Fruit fly (Drosophila melanogaster): ENCODE results near the gene SmydA-8.

SmydA-8 gene

dm6 chrX:2166129-2166528, 47.5 kb downstream of the SmydA-8 start (continued):
- TF ChIP-seq CrebB (tag; optimal IDR thresholded peaks at IDR 0.05) (no peak), bcd (GFP tag; optimal IDR thresholded peaks at IDR 0.05) (peak; percentile 53), ftz-f1 (GFP tag; optimal IDR thresholded peaks at IDR 0.05) (no peak), ssp (GFP tag; IDR thresholded peaks at IDR 0.05) (no peak), Hr3 (GFP tag; optimal IDR thresholded peaks at IDR 0.05) (peak; percentile 42), ken (GFP tag; IDR thresholded peaks at IDR 0.05) (peak; percentile 80), chif (GFP tag; optimal IDR thresholded peaks at IDR 0.05) (peak in 1 of 2 experiments; percentile 51), Adf1 (GFP tag; IDR thresholded peaks at IDR 0.05) (no peak), CG31441 (GFP tag; IDR thresholded peaks at IDR 0.05) (no peak; the same call in 1 of the 2 replicates), yki (optimal IDR thresholded peaks at IDR 0.05) (no peak), Mrtf (GFP tag; IDR thresholded peaks at IDR 0.05) (no peak), PHDP (tag; optimal IDR thresholded peaks at IDR 0.05) (no peak), CG3726 (GFP tag; IDR thresholded peaks at IDR 0.05) (no peak; the same call in 2 of the 3 replicates), CG10543 (GFP tag; optimal IDR thresholded peaks at IDR 0.05) (no peak), MESR4 (GFP tag; optimal IDR thresholded peaks at IDR 0.05) (no peak), CG13123 (GFP tag; optimal IDR thresholded peaks at IDR 0.05) (no peak), wor (GFP tag; IDR thresholded peaks at IDR 0.05) (peak; percentile 74), CG3407 (GFP tag; optimal IDR thresholded peaks at IDR 0.05) (peak; percentile 13), D (optimal IDR thresholded peaks at IDR 0.05) (no peak), D (GFP tag; optimal IDR thresholded peaks at IDR 0.05) (peak; percentile 22), CG2120 (GFP tag; optimal IDR thresholded peaks at IDR 0.05) (no peak), Sox102F (GFP tag; optimal IDR thresholded peaks at IDR 0.05) (peak; percentile 71), corto (GFP tag; optimal IDR thresholded peaks at IDR 0.05) (no peak), CG30431 (GFP tag; optimal IDR thresholded peaks at IDR 0.05) (no peak), luna (GFP tag; optimal IDR thresholded peaks at IDR 0.05) (no peak), Atf3 (GFP tag; optimal IDR thresholded peaks at IDR 0.05) (no peak), CG11398 (GFP tag; optimal IDR thresholded peaks at IDR 0.05) (no peak), NC2β (GFP tag; optimal IDR thresholded peaks at IDR 0.05) (peak; percentile 35), CG11093 (GFP tag; IDR thresholded peaks at IDR 0.05) (no peak), CG2199 (GFP tag; IDR thresholded peaks at IDR 0.05) (no peak), D19A (tag; optimal IDR thresholded peaks at IDR 0.05) (no peak), run (tag; optimal IDR thresholded peaks at IDR 0.05) (no peak), Taf1 (GFP tag; IDR thresholded peaks at IDR 0.05) (no peak), CG8290 (GFP tag; optimal IDR thresholded peaks at IDR 0.05) (no peak), CG8290 (tag; optimal IDR thresholded peaks at IDR 0.05) (peak in 1 of 2 experiments; percentile 46), Ada2b (GFP tag; IDR thresholded peaks at IDR 0.05) (peak; percentile 43), chinmo (GFP tag; IDR thresholded peaks at IDR 0.05; ENCODE audit: partially characterized antibody) (no peak), CG8944 (GFP tag; optimal IDR thresholded peaks at IDR 0.05) (peak; percentile 50), CG12744 (GFP tag; optimal IDR thresholded peaks at IDR 0.05) (no peak), CG14667 (GFP tag; IDR thresholded peaks at IDR 0.05) (peak; percentile 29; the same call in 1 of the 2 replicates), NfI (GFP tag; optimal IDR thresholded peaks at IDR 0.05) (peak; percentile 28), schlank (tag; optimal IDR thresholded peaks at IDR 0.05) (no peak), chm (GFP tag; IDR thresholded peaks at IDR 0.05) (no peak), ham (GFP tag; IDR thresholded peaks at IDR 0.05) (no peak), pho (GFP tag; optimal IDR thresholded peaks at IDR 0.05) (no peak), CG30020 (tag; optimal IDR thresholded peaks at IDR 0.05) (no peak), CG32532 (GFP tag; IDR thresholded peaks at IDR 0.05) (0 out of 2 replicates have a peak, but pooled peaks have one; percentile 5), dpn (GFP tag; optimal IDR thresholded peaks at IDR 0.05) (peak in 1 of 2 experiments; percentile 10), crc (GFP tag; optimal IDR thresholded peaks at IDR 0.05) (no peak), CG17359 (tag; optimal IDR thresholded peaks at IDR 0.05) (peak; percentile 71), Ssrp (tag; optimal IDR thresholded peaks at IDR 0.05) (peak; percentile 49), CG12219 (GFP tag; optimal IDR thresholded peaks at IDR 0.05) (no peak), B-H1 (GFP tag; IDR thresholded peaks at IDR 0.05) (peak; percentile 37; the same call in 2 of the 3 replicates), CG4360 (GFP tag; IDR thresholded peaks at IDR 0.05) (no peak)
